Worm (Caenorhabditis elegans) whole organism, L2 larva: ENCODE results near the gene C17H12.6.
A peak's percentile ranks its signal among the peaks of the same experiment; 100 is the strongest.

ENCODE experiments used
- C34F6.9 ChIP-seq: fragments of 150-350 bp; optimal IDR thresholded peaks from 2 replicates; lab custom pipeline; 2014; ENCODE audit warnings: missing biosample characterization, missing genetic modification characterization
- F13H6.1 ChIP-seq: sonication (generic microtip); optimal IDR thresholded peaks from 2 replicates; lab custom pipeline; 2016; ENCODE audit warnings: missing genetic modification characterization, missing compliant biosample characterization
- R02D3.7 ChIP-seq: fragments of 150-350 bp; optimal IDR thresholded peaks from 2 replicates; lab custom pipeline; 2014; ENCODE audit warnings: missing biosample characterization, missing genetic modification characterization
- Y55F3AM.14 ChIP-seq: fragments of 200-800 bp; sonication (Bioruptor generic); optimal IDR thresholded peaks from 2 replicates; lab custom pipeline; 2018; ENCODE audit warnings: mild to moderate bottlenecking, missing genetic modification characterization, missing compliant biosample characterization
- alr-1 ChIP-seq: fragments of 150-350 bp; optimal IDR thresholded peaks from 2 replicates; lab custom pipeline; 2014; ENCODE audit warnings: missing biosample characterization, missing genetic modification characterization
- aly-2 ChIP-seq: fragments of 150-350 bp; optimal IDR thresholded peaks from 2 replicates; lab custom pipeline; 2014; ENCODE audit warnings: missing biosample characterization, missing genetic modification characterization
- ama-1 ChIP-seq: fragments of 150-350 bp; optimal IDR thresholded peaks from 2 replicates; lab custom pipeline; 2018; ENCODE audit warnings: inconsistent platforms
- blmp-1 ChIP-seq: sonication (generic microtip); optimal IDR thresholded peaks from 2 replicates; lab custom pipeline; 2017; ENCODE audit warnings: missing genetic modification characterization, mild to moderate bottlenecking, missing compliant biosample characterization, antibody characterized with exemption, moderate library complexity; ENCODE audit not compliant: insufficient read depth
- ceh-16 ChIP-seq: fragments of 150-350 bp; optimal IDR thresholded peaks from 2 replicates; lab custom pipeline; 2014; ENCODE audit warnings: missing biosample characterization, missing genetic modification characterization
- crh-2 ChIP-seq: sonication (generic microtip); optimal IDR thresholded peaks from 2 replicates; lab custom pipeline; 2017; ENCODE audit warnings: missing biosample characterization, missing genetic modification characterization
- dmd-4 ChIP-seq: sonication (generic microtip); optimal IDR thresholded peaks from 2 replicates; lab custom pipeline; 2017; ENCODE audit warnings: missing biosample characterization, missing genetic modification characterization
- egl-27 ChIP-seq: sonication (generic microtip); optimal IDR thresholded peaks from 3 replicates; lab custom pipeline; 2017; ENCODE audit warnings: missing biosample characterization, missing genetic modification reagents, missing genetic modification characterization
- elt-1 ChIP-seq: fragments of 150-350 bp; optimal IDR thresholded peaks from 2 replicates; lab custom pipeline; 2014; ENCODE audit warnings: missing biosample characterization, missing genetic modification characterization
- fos-1 ChIP-seq: fragments of 150-350 bp; optimal IDR thresholded peaks from 2 replicates; lab custom pipeline; 2014; ENCODE audit warnings: missing biosample characterization, missing genetic modification characterization
- gmeb-1 ChIP-seq: fragments of 150-350 bp; optimal IDR thresholded peaks from 2 replicates; lab custom pipeline; 2014; ENCODE audit warnings: missing biosample characterization, missing genetic modification characterization
- lin-11 ChIP-seq: fragments of 150-350 bp; sonication (generic microtip); optimal IDR thresholded peaks from 2 replicates; lab custom pipeline; 2014; ENCODE audit warnings: missing biosample characterization, missing genetic modification characterization, inconsistent platforms, mixed read lengths
- lin-13 ChIP-seq: fragments of 150-350 bp; optimal IDR thresholded peaks from 2 replicates; lab custom pipeline; 2014; ENCODE audit warnings: missing biosample characterization, missing genetic modification reagents, missing genetic modification characterization
- lin-39 ChIP-seq: fragments of 150-350 bp; optimal IDR thresholded peaks from 2 replicates; lab custom pipeline; 2014; ENCODE audit warnings: missing biosample characterization, missing genetic modification reagents, missing genetic modification characterization
- lsy-2 ChIP-seq, 2 experiments: fragments of 150-350 bp in 1 of 2; sonication (generic microtip) in 1 of 2; optimal IDR thresholded peaks; 2 replicates each; lab custom pipeline; 2014 to 2017; ENCODE audit warnings: missing biosample characterization in 2 of 2, missing genetic modification characterization in 2 of 2
- mab-5 ChIP-seq: fragments of 150-350 bp; optimal IDR thresholded peaks from 2 replicates; lab custom pipeline; 2014; ENCODE audit warnings: missing biosample characterization, missing genetic modification characterization
- mbf-1 ChIP-seq: sonication (generic microtip); optimal IDR thresholded peaks from 2 replicates; lab custom pipeline; 2017; ENCODE audit warnings: missing biosample characterization, missing genetic modification characterization
- mdl-1 ChIP-seq, 2 experiments: fragments of 150-350 bp in 1 of 2; sonication (generic microtip) in 1 of 2; optimal IDR thresholded peaks; 2 replicates each; lab custom pipeline; 2017; ENCODE audit warnings: missing biosample characterization in 2 of 2, missing genetic modification characterization in 2 of 2
- nhr-10 ChIP-seq: sonication (generic microtip); optimal IDR thresholded peaks from 2 replicates; lab custom pipeline; 2017; ENCODE audit warnings: missing biosample characterization, missing genetic modification characterization
- nhr-12 ChIP-seq: fragments of 150-350 bp; optimal IDR thresholded peaks from 2 replicates; lab custom pipeline; 2014; ENCODE audit warnings: missing biosample characterization, missing genetic modification characterization
- nhr-129 ChIP-seq: fragments of 150-350 bp; optimal IDR thresholded peaks from 2 replicates; lab custom pipeline; 2014; ENCODE audit warnings: missing biosample characterization, missing genetic modification characterization
- nhr-21 ChIP-seq: fragments of 150-350 bp; optimal IDR thresholded peaks from 2 replicates; lab custom pipeline; 2014; ENCODE audit warnings: missing biosample characterization, missing genetic modification characterization
- nhr-23 ChIP-seq: fragments of 150-350 bp; optimal IDR thresholded peaks from 2 replicates; lab custom pipeline; 2014; ENCODE audit warnings: missing biosample characterization, missing genetic modification reagents, missing genetic modification characterization
- nhr-237 ChIP-seq: fragments of 150-350 bp; optimal IDR thresholded peaks from 2 replicates; lab custom pipeline; 2014; ENCODE audit warnings: missing biosample characterization, missing genetic modification characterization
- nhr-6 ChIP-seq: fragments of 150-350 bp; optimal IDR thresholded peaks from 2 replicates; lab custom pipeline; 2014; ENCODE audit warnings: missing biosample characterization, missing genetic modification characterization
- nhr-77 ChIP-seq: fragments of 150-350 bp; optimal IDR thresholded peaks from 2 replicates; lab custom pipeline; 2014; ENCODE audit warnings: missing biosample characterization, missing genetic modification characterization
- peb-1 ChIP-seq: fragments of 150-350 bp; optimal IDR thresholded peaks from 2 replicates; lab custom pipeline; 2014; ENCODE audit warnings: missing biosample characterization, missing genetic modification characterization
- sem-4 ChIP-seq: fragments of 150-350 bp; optimal IDR thresholded peaks from 2 replicates; lab custom pipeline; 2014; ENCODE audit warnings: missing biosample characterization, missing genetic modification reagents, missing genetic modification characterization
- skn-1 ChIP-seq: sonication (generic microtip); optimal IDR thresholded peaks from 2 replicates; lab custom pipeline; 2017; ENCODE audit warnings: missing biosample characterization, missing genetic modification characterization
- sma-3 ChIP-seq: sonication (generic microtip); optimal IDR thresholded peaks from 2 replicates; lab custom pipeline; 2016; ENCODE audit warnings: missing genetic modification reagents, missing genetic modification characterization, missing compliant biosample characterization
- sma-9 ChIP-seq, 2 experiments: fragments of 150-350 bp in 1 of 2; sonication (generic microtip) in 1 of 2; optimal IDR thresholded peaks; 2 replicates each; lab custom pipeline; 2014 to 2016; ENCODE audit warnings: missing genetic modification characterization in 2 of 2, mild to moderate bottlenecking in 1 of 2, missing biosample characterization in 1 of 2, missing compliant biosample characterization in 1 of 2, missing genetic modification reagents in 1 of 2, moderate library complexity in 1 of 2
- snpc-4 ChIP-seq: fragments of 150-350 bp; optimal IDR thresholded peaks from 2 replicates; lab custom pipeline; 2014; ENCODE audit warnings: missing biosample characterization, missing genetic modification characterization
- unc-39 ChIP-seq: fragments of 150-350 bp; optimal IDR thresholded peaks from 2 replicates; lab custom pipeline; 2014; ENCODE audit warnings: missing biosample characterization, missing genetic modification characterization
- unc-55 ChIP-seq: fragments of 150-350 bp; sonication (generic microtip); optimal IDR thresholded peaks from 3 replicates; lab custom pipeline; 2014; ENCODE audit warnings: missing biosample characterization, missing genetic modification reagents, missing genetic modification characterization
- zag-1 ChIP-seq: fragments of 150-350 bp; optimal IDR thresholded peaks from 2 replicates; lab custom pipeline; 2014; ENCODE audit warnings: missing biosample characterization, missing genetic modification characterization
- ztf-1 ChIP-seq: fragments of 200-800 bp; sonication (Bioruptor generic); conservative IDR thresholded peaks from 2 replicates; pipeline ENCODE4 v1.3.6; 2022; ENCODE audit warnings: missing genetic modification characterization, missing compliant biosample characterization
- ztf-11 ChIP-seq: sonication (generic microtip); optimal IDR thresholded peaks from 2 replicates; lab custom pipeline; 2017; ENCODE audit warnings: missing biosample characterization, missing genetic modification characterization
- ztf-4 ChIP-seq: fragments of 150-350 bp; optimal IDR thresholded peaks from 2 replicates; lab custom pipeline; 2014; ENCODE audit warnings: missing biosample characterization, missing genetic modification characterization

The C17H12.6 gene

DNA sequence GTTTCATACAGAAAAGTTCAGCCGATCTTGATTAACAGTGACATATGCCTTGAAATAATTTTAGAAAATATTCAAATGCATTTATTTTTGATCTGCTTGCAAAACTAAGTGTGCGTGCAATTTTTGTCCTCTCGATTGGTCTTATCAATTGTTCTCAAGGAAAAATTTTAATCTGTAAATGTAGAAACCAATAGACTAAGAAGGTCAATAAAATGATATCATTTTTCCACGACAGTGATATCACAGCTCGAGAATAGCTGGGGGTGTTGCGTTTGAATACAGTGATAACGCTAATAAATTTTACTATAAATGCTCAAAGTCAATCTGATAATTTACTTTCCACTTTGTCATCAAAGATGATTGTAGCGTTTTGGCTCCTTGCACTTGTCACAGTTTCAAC lies 3.9 kb downstream of the C17H12.6 start, which contains the start of gene C17H12.8:
TSS of gene C17H12.8 (plus strand) at position 335 of the 400 bp plus-strand sequence.
- peak; percentile 48 for TF ChIP-seq sma-9 (GFP tag; optimal IDR thresholded peaks at IDR 0.05; lab: Kevin White, UChicago)
- TF ChIP-seq sma-9 (tag; optimal IDR thresholded peaks at IDR 0.05; lab: Kevin White, UChicago): no peak
- TF ChIP-seq nhr-129 (tag; lab: Kevin White, UChicago): no peak
- TF ChIP-seq snpc-4 (tag; lab: Kevin White, UChicago): no peak
- peak; percentile 73 for TF ChIP-seq fos-1 (tag; lab: Kevin White, UChicago)
- TF ChIP-seq, all 48 proteins: peak for 2

- TF ChIP-seq aly-2 (tag; lab: Kevin White, UChicago) (no peak), Y55F3AM.14 (GFP tag; lab: Kevin White, UChicago) (no peak), unc-55 (no peak), lin-11 (no peak), nhr-237 (no peak), sma-9 (GFP tag; optimal IDR thresholded peaks at IDR 0.05; lab: Kevin White, UChicago) (no peak), sma-9 (tag; optimal IDR thresholded peaks at IDR 0.05; lab: Kevin White, UChicago) (no peak), ztf-11 (tag; lab: Kevin White, UChicago) (no peak), peb-1 (no peak), ztf-4 (tag; lab: Kevin White, UChicago) (no peak), ztf-1 (no peak), elt-1 (tag; lab: Kevin White, UChicago) (no peak), sma-3 (GFP tag; lab: Kevin White, UChicago) (no peak), nhr-21 (tag; lab: Kevin White, UChicago) (no peak), egl-27 (tag; lab: Kevin White, UChicago) (no peak), nhr-23 (tag; lab: Kevin White, UChicago) (no peak), nhr-6 (no peak), gmeb-1 (tag; lab: Kevin White, UChicago) (no peak), dmd-4 (tag; lab: Kevin White, UChicago) (no peak)
- TF ChIP-seq, all 48 proteins: peak for 0
Measured at ce11 chrIV:6817554-6817953, 4.8 kb downstream of the C17H12.6 start, which contains the start of gene C17H12.5. Gene C17H12.5, minus strand, starts transcription at chrIV:6817654.

DNA sequence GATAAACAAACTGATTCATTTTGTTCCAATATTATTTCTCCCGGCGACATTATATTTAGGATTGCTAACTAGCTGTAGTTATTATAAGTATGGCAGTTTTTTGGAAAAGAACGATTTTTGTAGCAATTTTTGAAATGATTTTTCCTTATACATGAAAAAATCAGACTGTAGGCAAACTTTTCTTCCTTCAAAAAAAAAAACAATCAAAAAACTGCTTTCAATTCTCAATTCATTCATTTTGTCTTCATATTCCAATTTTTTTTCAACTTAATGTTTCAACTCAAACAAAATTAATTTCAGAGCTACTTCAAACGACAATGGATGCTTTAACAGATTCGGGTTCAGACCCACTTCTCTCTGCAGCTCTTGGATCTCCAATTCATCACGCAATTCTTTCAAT lies 10.5 kb downstream of the C17H12.6 start, which contains the start of gene ceh-48:
TSS of gene ceh-48 (plus strand) at position 301 of the 400 bp plus-strand sequence.
- TF ChIP-seq R02D3.7 (tag; lab: Kevin White, UChicago) (no peak), fos-1 (tag; lab: Kevin White, UChicago) (no peak), nhr-10 (no peak), mdl-1 (tag; optimal IDR thresholded peaks at IDR 0.05; lab: Kevin White, UChicago) (no peak), gmeb-1 (tag; lab: Kevin White, UChicago) (no peak), ztf-4 (tag; lab: Kevin White, UChicago) (no peak), lsy-2 (tag; optimal IDR thresholded peaks at IDR 0.05; lab: Kevin White, UChicago) (no peak), skn-1 (tag; lab: Kevin White, UChicago) (no peak), snpc-4 (tag; lab: Kevin White, UChicago) (no peak), blmp-1 (tag; lab: Kevin White, UChicago) (no peak), sma-3 (GFP tag; lab: Kevin White, UChicago) (no peak), aly-2 (tag; lab: Kevin White, UChicago) (no peak)
- TF ChIP-seq, all 48 proteins: peak for 0

ce11 chrIV:6809756-6810155 lies 12.6 kb downstream of the C17H12.6 start:
- TF ChIP-seq fos-1 (tag; lab: Kevin White, UChicago): no peak
- no peak for TF ChIP-seq aly-2 (tag; lab: Kevin White, UChicago)
- no peak for TF ChIP-seq ztf-1
- TF ChIP-seq nhr-12: no peak
- peak; percentile 68 for TF ChIP-seq crh-2
- TF ChIP-seq sma-9 (GFP tag; optimal IDR thresholded peaks at IDR 0.05; lab: Kevin White, UChicago): peak; percentile 42
- TF ChIP-seq sma-9 (tag; optimal IDR thresholded peaks at IDR 0.05; lab: Kevin White, UChicago): no peak
- TF ChIP-seq sma-3 (GFP tag; lab: Kevin White, UChicago): no peak
- peak; percentile 29 for TF ChIP-seq Y55F3AM.14 (GFP tag; lab: Kevin White, UChicago)
- no peak for TF ChIP-seq nhr-77
- no peak for TF ChIP-seq alr-1 (tag; lab: Kevin White, UChicago)
- peak; percentile 74 for TF ChIP-seq C34F6.9 (tag; lab: Kevin White, UChicago)
- TF ChIP-seq peb-1: no peak
- TF ChIP-seq nhr-129 (tag; lab: Kevin White, UChicago): peak; percentile 62
- no peak for TF ChIP-seq nhr-237
- TF ChIP-seq nhr-23 (tag; lab: Kevin White, UChicago): no peak
- TF ChIP-seq lin-39 (tag; lab: Kevin White, UChicago): no peak
- peak; percentile 35 for TF ChIP-seq nhr-6
- peak; percentile 78 for TF ChIP-seq zag-1 (tag; lab: Kevin White, UChicago)
- TF ChIP-seq gmeb-1 (tag; lab: Kevin White, UChicago): no peak
- TF ChIP-seq nhr-10: no peak
- TF ChIP-seq skn-1 (tag; lab: Kevin White, UChicago): no peak
- TF ChIP-seq mab-5 (tag; lab: Kevin White, UChicago): peak; percentile 14
- peak; percentile 27 for TF ChIP-seq lin-11
- TF ChIP-seq nhr-21 (tag; lab: Kevin White, UChicago): no peak
- TF ChIP-seq sem-4: peak; percentile 19
- TF ChIP-seq blmp-1 (tag; lab: Kevin White, UChicago): no peak
- TF ChIP-seq ama-1: no peak
- no peak for TF ChIP-seq ceh-16 (tag; lab: Kevin White, UChicago)
- no peak for TF ChIP-seq egl-27 (tag; lab: Kevin White, UChicago)
- peak; percentile 53 for TF ChIP-seq lin-13 (GFP tag; lab: Kevin White, UChicago)
- peak; percentile 74 for TF ChIP-seq F13H6.1 (tag; lab: Kevin White, UChicago)
- no peak for TF ChIP-seq unc-39
- TF ChIP-seq lsy-2 (tag; optimal IDR thresholded peaks at IDR 0.05; lab: Kevin White, UChicago): peak; percentile 53 to 66
- no peak for TF ChIP-seq mbf-1 (tag; lab: Kevin White, UChicago)
- TF ChIP-seq snpc-4 (tag; lab: Kevin White, UChicago): peak; percentile 5
